Fruit fly (Drosophila melanogaster): ENCODE measurements around the gene CG9953.

CG9953 gene

dm6 chr3L:6975875-6976274, 6.4 kb downstream of the CG9953 start (continued):
- TF ChIP-seq kah (GFP tag; optimal IDR thresholded peaks at IDR 0.05): no peak
- TF ChIP-seq CG8281 (tag; optimal IDR thresholded peaks at IDR 0.05): no peak
- no peak for TF ChIP-seq CG2202 (tag; optimal IDR thresholded peaks at IDR 0.05)
- peak; percentile 28 for TF ChIP-seq Med (GFP tag)
- no peak for TF ChIP-seq jumu (GFP tag; optimal IDR thresholded peaks at IDR 0.05)
- TF ChIP-seq Usf (GFP tag; optimal IDR thresholded peaks at IDR 0.05): no peak
- TF ChIP-seq CG5953 (GFP tag; IDR thresholded peaks at IDR 0.05): no peak
- no peak for TF ChIP-seq CG3726 (GFP tag; IDR thresholded peaks at IDR 0.05)
- no peak for TF ChIP-seq sens (GFP tag)
- TF ChIP-seq CG8089 (GFP tag; optimal IDR thresholded peaks at IDR 0.05): no peak
- no peak for TF ChIP-seq shn (GFP tag; optimal IDR thresholded peaks at IDR 0.05)
- no peak for TF ChIP-seq hkb (optimal IDR thresholded peaks at IDR 0.05)
- TF ChIP-seq hkb (GFP tag; IDR thresholded peaks at IDR 0.05): no peak
- no peak for TF ChIP-seq slbo (GFP tag; IDR thresholded peaks at IDR 0.05)
- TF ChIP-seq ara (GFP tag; IDR thresholded peaks at IDR 0.05): no peak
- TF ChIP-seq HLH54F (GFP tag; optimal IDR thresholded peaks at IDR 0.05): no peak
- no peak for TF ChIP-seq ems (GFP tag; optimal IDR thresholded peaks at IDR 0.05)
- no peak for TF ChIP-seq Oaz (GFP tag; IDR thresholded peaks at IDR 0.05)
- no peak for TF ChIP-seq aop (GFP tag; IDR thresholded peaks at IDR 0.05)
- no peak for TF ChIP-seq CG8290 (GFP tag; optimal IDR thresholded peaks at IDR 0.05)
- peak in 1 of 2 experiments; percentile 21 for TF ChIP-seq CG8290 (tag; optimal IDR thresholded peaks at IDR 0.05)
- no peak for TF ChIP-seq slp2 (GFP tag; optimal IDR thresholded peaks at IDR 0.05)
- no peak for TF ChIP-seq trh (GFP tag; optimal IDR thresholded peaks at IDR 0.05)
- TF ChIP-seq chn (GFP tag; optimal IDR thresholded peaks at IDR 0.05): no peak
- TF ChIP-seq CG15514 (GFP tag; optimal IDR thresholded peaks at IDR 0.05): no peak
- peak; percentile 50; the same call in 1 of the 2 replicates for TF ChIP-seq CG10321 (GFP tag; IDR thresholded peaks at IDR 0.05)
- TF ChIP-seq CG34376 (GFP tag; optimal IDR thresholded peaks at IDR 0.05): no peak
- no peak for TF ChIP-seq sens-2 (GFP tag; IDR thresholded peaks at IDR 0.05)
- no peak for TF ChIP-seq da (GFP tag; optimal IDR thresholded peaks at IDR 0.05)
- no peak for TF ChIP-seq Atf6 (GFP tag; IDR thresholded peaks at IDR 0.05)
- no peak for TF ChIP-seq CG3065 (GFP tag; optimal IDR thresholded peaks at IDR 0.05)
- TF ChIP-seq CG1233 (GFP tag; optimal IDR thresholded peaks at IDR 0.05): no peak
- TF ChIP-seq run (tag; optimal IDR thresholded peaks at IDR 0.05): peak; percentile 21
- TF ChIP-seq CG15601 (tag; optimal IDR thresholded peaks at IDR 0.05): no peak
- no peak for TF ChIP-seq CG7839 (tag; optimal IDR thresholded peaks at IDR 0.05)
- no peak for TF ChIP-seq Fer2 (tag; optimal IDR thresholded peaks at IDR 0.05)
- no peak for TF ChIP-seq pzg (GFP tag; optimal IDR thresholded peaks at IDR 0.05)
- TF ChIP-seq pfk (GFP tag; optimal IDR thresholded peaks at IDR 0.05): no peak
- no peak for TF ChIP-seq CG4328 (GFP tag; optimal IDR thresholded peaks at IDR 0.05)
- TF ChIP-seq CG14667 (GFP tag; IDR thresholded peaks at IDR 0.05): no peak
- TF ChIP-seq twi (tag; optimal IDR thresholded peaks at IDR 0.05): no peak
- no peak for TF ChIP-seq Max (GFP tag; optimal IDR thresholded peaks at IDR 0.05)
- TF ChIP-seq ci (GFP tag; IDR thresholded peaks at IDR 0.05): peak; percentile 28; the same call in 2 of the 3 replicates
- no peak for TF ChIP-seq CG17361 (GFP tag; IDR thresholded peaks at IDR 0.05)
- no peak for TF ChIP-seq zfh1 (GFP tag; IDR thresholded peaks at IDR 0.05)
- TF ChIP-seq Kr (GFP tag; optimal IDR thresholded peaks at IDR 0.05): no peak
- peak; percentile 19 for TF ChIP-seq zen (tag; optimal IDR thresholded peaks at IDR 0.05)
- no peak for TF ChIP-seq Mad (GFP tag; optimal IDR thresholded peaks at IDR 0.05)
- no peak for TF ChIP-seq CG32767 (GFP tag; IDR thresholded peaks at IDR 0.05)
- no peak for TF ChIP-seq CG6254 (GFP tag; optimal IDR thresholded peaks at IDR 0.05)
- TF ChIP-seq dmrt99B (tag; optimal IDR thresholded peaks at IDR 0.05): no peak
- TF ChIP-seq BtbVII (GFP tag; optimal IDR thresholded peaks at IDR 0.05): no peak
- no peak for TF ChIP-seq lola (GFP tag; optimal IDR thresholded peaks at IDR 0.05)
- no peak for TF ChIP-seq Antp (GFP tag; optimal IDR thresholded peaks at IDR 0.05)

Measured in whole organism, embryonic.